Worm (Caenorhabditis elegans) whole organism, L2 larva: ENCODE measurements around the gene W03H9.1.

Experiments used
- C34F6.9 ChIP-seq: fragments of 150-350 bp; optimal IDR thresholded peaks from 2 replicates; lab custom pipeline; 2014; ENCODE audit warnings: missing biosample characterization, missing genetic modification characterization
- F13H6.1 ChIP-seq: sonication (generic microtip); optimal IDR thresholded peaks from 2 replicates; lab custom pipeline; 2016; ENCODE audit warnings: missing genetic modification characterization, missing compliant biosample characterization
- R02D3.7 ChIP-seq: fragments of 150-350 bp; optimal IDR thresholded peaks from 2 replicates; lab custom pipeline; 2014; ENCODE audit warnings: missing biosample characterization, missing genetic modification characterization
- Y55F3AM.14 ChIP-seq: fragments of 200-800 bp; sonication (Bioruptor generic); optimal IDR thresholded peaks from 2 replicates; lab custom pipeline; 2018; ENCODE audit warnings: mild to moderate bottlenecking, missing genetic modification characterization, missing compliant biosample characterization
- ZK546.5 ChIP-seq: sonication (generic microtip); optimal IDR thresholded peaks from 2 replicates; lab custom pipeline; 2017; ENCODE audit warnings: missing biosample characterization, missing genetic modification characterization
- aly-2 ChIP-seq: fragments of 150-350 bp; optimal IDR thresholded peaks from 2 replicates; lab custom pipeline; 2014; ENCODE audit warnings: missing biosample characterization, missing genetic modification characterization
- ama-1 ChIP-seq: fragments of 150-350 bp; optimal IDR thresholded peaks from 2 replicates; lab custom pipeline; 2018; ENCODE audit warnings: inconsistent platforms
- blmp-1 ChIP-seq: sonication (generic microtip); optimal IDR thresholded peaks from 2 replicates; lab custom pipeline; 2017; ENCODE audit warnings: missing genetic modification characterization, mild to moderate bottlenecking, missing compliant biosample characterization, antibody characterized with exemption, moderate library complexity; ENCODE audit not compliant: insufficient read depth
- ceh-16 ChIP-seq: fragments of 150-350 bp; optimal IDR thresholded peaks from 2 replicates; lab custom pipeline; 2014; ENCODE audit warnings: missing biosample characterization, missing genetic modification characterization
- ceh-82 ChIP-seq: fragments of 150-350 bp; optimal IDR thresholded peaks from 2 replicates; lab custom pipeline; 2014; ENCODE audit warnings: missing biosample characterization, missing genetic modification characterization
- crh-2 ChIP-seq: sonication (generic microtip); optimal IDR thresholded peaks from 2 replicates; lab custom pipeline; 2017; ENCODE audit warnings: missing biosample characterization, missing genetic modification characterization
- dmd-4 ChIP-seq: sonication (generic microtip); optimal IDR thresholded peaks from 2 replicates; lab custom pipeline; 2017; ENCODE audit warnings: missing biosample characterization, missing genetic modification characterization
- egl-27 ChIP-seq: sonication (generic microtip); optimal IDR thresholded peaks from 3 replicates; lab custom pipeline; 2017; ENCODE audit warnings: missing biosample characterization, missing genetic modification reagents, missing genetic modification characterization
- elt-1 ChIP-seq: fragments of 150-350 bp; optimal IDR thresholded peaks from 2 replicates; lab custom pipeline; 2014; ENCODE audit warnings: missing biosample characterization, missing genetic modification characterization
- elt-3 ChIP-seq: sonication (generic microtip); optimal IDR thresholded peaks from 2 replicates; lab custom pipeline; 2017; ENCODE audit warnings: missing biosample characterization, missing genetic modification characterization
- fos-1 ChIP-seq: fragments of 150-350 bp; optimal IDR thresholded peaks from 2 replicates; lab custom pipeline; 2014; ENCODE audit warnings: missing biosample characterization, missing genetic modification characterization
- gmeb-1 ChIP-seq: fragments of 150-350 bp; optimal IDR thresholded peaks from 2 replicates; lab custom pipeline; 2014; ENCODE audit warnings: missing biosample characterization, missing genetic modification characterization
- lin-11 ChIP-seq: fragments of 150-350 bp; sonication (generic microtip); optimal IDR thresholded peaks from 2 replicates; lab custom pipeline; 2014; ENCODE audit warnings: missing biosample characterization, missing genetic modification characterization, inconsistent platforms, mixed read lengths
- lin-13 ChIP-seq: fragments of 150-350 bp; optimal IDR thresholded peaks from 2 replicates; lab custom pipeline; 2014; ENCODE audit warnings: missing biosample characterization, missing genetic modification reagents, missing genetic modification characterization
- lin-39 ChIP-seq: fragments of 150-350 bp; optimal IDR thresholded peaks from 2 replicates; lab custom pipeline; 2014; ENCODE audit warnings: missing biosample characterization, missing genetic modification reagents, missing genetic modification characterization
- lsy-2 ChIP-seq, 2 experiments: fragments of 150-350 bp in 1 of 2; sonication (generic microtip) in 1 of 2; optimal IDR thresholded peaks; 2 replicates each; lab custom pipeline; 2014 to 2017; ENCODE audit warnings: missing biosample characterization in 2 of 2, missing genetic modification characterization in 2 of 2
- mab-5 ChIP-seq: fragments of 150-350 bp; optimal IDR thresholded peaks from 2 replicates; lab custom pipeline; 2014; ENCODE audit warnings: missing biosample characterization, missing genetic modification characterization
- mbf-1 ChIP-seq: sonication (generic microtip); optimal IDR thresholded peaks from 2 replicates; lab custom pipeline; 2017; ENCODE audit warnings: missing biosample characterization, missing genetic modification characterization
- mdl-1 ChIP-seq, 2 experiments: fragments of 150-350 bp in 1 of 2; sonication (generic microtip) in 1 of 2; optimal IDR thresholded peaks; 2 replicates each; lab custom pipeline; 2017; ENCODE audit warnings: missing biosample characterization in 2 of 2, missing genetic modification characterization in 2 of 2
- nhr-10 ChIP-seq: sonication (generic microtip); optimal IDR thresholded peaks from 2 replicates; lab custom pipeline; 2017; ENCODE audit warnings: missing biosample characterization, missing genetic modification characterization
- nhr-11 ChIP-seq: fragments of 150-350 bp; optimal IDR thresholded peaks from 2 replicates; lab custom pipeline; 2014; ENCODE audit warnings: missing biosample characterization, missing genetic modification characterization
- nhr-12 ChIP-seq: fragments of 150-350 bp; optimal IDR thresholded peaks from 2 replicates; lab custom pipeline; 2014; ENCODE audit warnings: missing biosample characterization, missing genetic modification characterization
- nhr-129 ChIP-seq: fragments of 150-350 bp; optimal IDR thresholded peaks from 2 replicates; lab custom pipeline; 2014; ENCODE audit warnings: missing biosample characterization, missing genetic modification characterization
- nhr-21 ChIP-seq: fragments of 150-350 bp; optimal IDR thresholded peaks from 2 replicates; lab custom pipeline; 2014; ENCODE audit warnings: missing biosample characterization, missing genetic modification characterization
- nhr-23 ChIP-seq: fragments of 150-350 bp; optimal IDR thresholded peaks from 2 replicates; lab custom pipeline; 2014; ENCODE audit warnings: missing biosample characterization, missing genetic modification reagents, missing genetic modification characterization
- nhr-237 ChIP-seq: fragments of 150-350 bp; optimal IDR thresholded peaks from 2 replicates; lab custom pipeline; 2014; ENCODE audit warnings: missing biosample characterization, missing genetic modification characterization
- nhr-25 ChIP-seq: fragments of 150-350 bp; sonication (generic microtip); optimal IDR thresholded peaks from 3 replicates; lab custom pipeline; 2014; ENCODE audit warnings: missing biosample characterization, missing genetic modification characterization
- nhr-6 ChIP-seq: fragments of 150-350 bp; optimal IDR thresholded peaks from 2 replicates; lab custom pipeline; 2014; ENCODE audit warnings: missing biosample characterization, missing genetic modification characterization
- nhr-77 ChIP-seq: fragments of 150-350 bp; optimal IDR thresholded peaks from 2 replicates; lab custom pipeline; 2014; ENCODE audit warnings: missing biosample characterization, missing genetic modification characterization
- peb-1 ChIP-seq: fragments of 150-350 bp; optimal IDR thresholded peaks from 2 replicates; lab custom pipeline; 2014; ENCODE audit warnings: missing biosample characterization, missing genetic modification characterization
- sem-4 ChIP-seq: fragments of 150-350 bp; optimal IDR thresholded peaks from 2 replicates; lab custom pipeline; 2014; ENCODE audit warnings: missing biosample characterization, missing genetic modification reagents, missing genetic modification characterization
- skn-1 ChIP-seq: sonication (generic microtip); optimal IDR thresholded peaks from 2 replicates; lab custom pipeline; 2017; ENCODE audit warnings: missing biosample characterization, missing genetic modification characterization
- sma-3 ChIP-seq: sonication (generic microtip); optimal IDR thresholded peaks from 2 replicates; lab custom pipeline; 2016; ENCODE audit warnings: missing genetic modification reagents, missing genetic modification characterization, missing compliant biosample characterization
- sma-9 ChIP-seq, 2 experiments: fragments of 150-350 bp in 1 of 2; sonication (generic microtip) in 1 of 2; optimal IDR thresholded peaks; 2 replicates each; lab custom pipeline; 2014 to 2016; ENCODE audit warnings: missing genetic modification characterization in 2 of 2, mild to moderate bottlenecking in 1 of 2, missing biosample characterization in 1 of 2, missing compliant biosample characterization in 1 of 2, missing genetic modification reagents in 1 of 2, moderate library complexity in 1 of 2
- snpc-4 ChIP-seq: fragments of 150-350 bp; optimal IDR thresholded peaks from 2 replicates; lab custom pipeline; 2014; ENCODE audit warnings: missing biosample characterization, missing genetic modification characterization
- unc-39 ChIP-seq: fragments of 150-350 bp; optimal IDR thresholded peaks from 2 replicates; lab custom pipeline; 2014; ENCODE audit warnings: missing biosample characterization, missing genetic modification characterization
- unc-55 ChIP-seq: fragments of 150-350 bp; sonication (generic microtip); optimal IDR thresholded peaks from 3 replicates; lab custom pipeline; 2014; ENCODE audit warnings: missing biosample characterization, missing genetic modification reagents, missing genetic modification characterization
- unc-62 ChIP-seq: fragments of 150-350 bp; optimal IDR thresholded peaks from 2 replicates; lab custom pipeline; 2014; ENCODE audit warnings: missing biosample characterization, missing genetic modification reagents, missing genetic modification characterization
- zag-1 ChIP-seq: fragments of 150-350 bp; optimal IDR thresholded peaks from 2 replicates; lab custom pipeline; 2014; ENCODE audit warnings: missing biosample characterization, missing genetic modification characterization
- ztf-1 ChIP-seq: fragments of 200-800 bp; sonication (Bioruptor generic); conservative IDR thresholded peaks from 2 replicates; pipeline ENCODE4 v1.3.6; 2022; ENCODE audit warnings: missing genetic modification characterization, missing compliant biosample characterization
- ztf-11 ChIP-seq: sonication (generic microtip); optimal IDR thresholded peaks from 2 replicates; lab custom pipeline; 2017; ENCODE audit warnings: missing biosample characterization, missing genetic modification characterization
- ztf-4 ChIP-seq: fragments of 150-350 bp; optimal IDR thresholded peaks from 2 replicates; lab custom pipeline; 2014; ENCODE audit warnings: missing biosample characterization, missing genetic modification characterization

The W03H9.1 gene

DNA sequence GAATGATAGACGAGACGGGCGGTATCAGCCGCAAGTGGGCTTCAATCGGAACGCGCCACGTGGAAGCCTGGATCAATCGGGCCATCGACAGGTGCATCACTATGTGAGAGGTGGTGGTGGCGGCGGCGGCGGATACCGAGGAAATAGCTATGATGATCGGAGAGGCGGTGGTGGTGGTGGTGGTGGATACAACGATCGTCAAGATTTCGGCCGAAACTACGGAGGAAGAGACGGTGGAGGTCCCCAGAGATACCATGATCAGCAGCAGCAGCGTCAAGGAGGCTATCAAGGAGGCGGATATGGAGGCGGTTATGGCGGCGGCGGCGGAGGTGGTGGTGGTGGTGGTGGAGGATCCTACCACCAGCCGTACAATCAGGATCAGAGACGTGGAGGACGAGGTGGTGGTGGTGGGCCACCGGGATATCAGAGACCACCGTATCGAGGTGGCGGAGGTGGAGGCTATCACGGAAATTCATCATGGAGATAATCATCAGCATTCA is 15.5 kb upstream of the W03H9.1 start:
- TF ChIP-seq ama-1 (lab: Kevin White, UChicago): no peak
- no peak for TF ChIP-seq unc-39 (tag; lab: Kevin White, UChicago)
- no peak for TF ChIP-seq zag-1 (tag; lab: Kevin White, UChicago)
- no peak for TF ChIP-seq lin-11 (tag; lab: Kevin White, UChicago)
- no peak for TF ChIP-seq nhr-12 (tag; lab: Kevin White, UChicago)
- TF ChIP-seq, all 48 proteins: peak for 0

- TF ChIP-seq F13H6.1 (tag; lab: Kevin White, UChicago) (no peak), elt-3 (no peak)
Measured at ce11 chrII:14155259-14156023, 5.5 kb upstream of the W03H9.1 start, which contains the start of the genes rpl-43 and xrn-2. Gene rpl-43 (plus strand): TSS chrII:14155294. Gene xrn-2 (plus strand): TSS chrII:14155768.

DNA sequence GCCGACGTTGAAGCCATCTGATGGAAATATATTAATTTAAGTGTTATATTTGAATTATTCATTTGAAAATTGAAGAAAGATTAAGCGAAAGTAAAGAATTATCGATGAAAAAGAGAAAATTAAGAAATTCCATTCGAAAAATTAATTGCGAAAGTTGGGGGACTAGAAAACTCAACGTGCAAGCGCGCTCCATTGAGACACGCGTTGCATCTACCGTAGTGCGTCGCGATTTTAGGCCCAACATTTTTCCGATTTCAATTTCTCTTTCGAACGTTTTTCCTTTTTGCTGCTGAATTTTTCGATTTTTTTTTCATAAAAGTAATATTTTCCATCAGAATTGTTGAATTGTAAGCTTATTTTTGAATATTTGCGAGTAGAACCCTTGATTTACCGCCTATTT is 4.4 kb upstream of the W03H9.1 start, which contains the start of gene Y48B6A.1:
Y48B6A.1 (minus strand) TSS at position 17 of the 400 bp plus-strand sequence.
- TF ChIP-seq ceh-16 (tag; lab: Kevin White, UChicago): peak; percentile 84
- peak; percentile 77 for TF ChIP-seq zag-1 (tag; lab: Kevin White, UChicago)
- peak; percentile 79 for TF ChIP-seq sem-4 (tag; lab: Kevin White, UChicago)
- TF ChIP-seq lin-39 (tag; lab: Kevin White, UChicago): no peak
- no peak for TF ChIP-seq unc-62 (GFP tag; lab: Kevin White, UChicago)
- peak; percentile 91 for TF ChIP-seq gmeb-1 (tag; lab: Kevin White, UChicago)
- TF ChIP-seq nhr-25: peak; percentile 93
- TF ChIP-seq elt-3: no peak
- peak; percentile 87 for TF ChIP-seq blmp-1 (tag; lab: Kevin White, UChicago)
- no peak for TF ChIP-seq nhr-11 (tag; lab: Kevin White, UChicago)
- TF ChIP-seq ztf-11 (tag; lab: Kevin White, UChicago): peak; percentile 8
- TF ChIP-seq ceh-82 (tag; lab: Kevin White, UChicago): peak; percentile 37
- TF ChIP-seq mbf-1 (tag; lab: Kevin White, UChicago): no peak
- peak; percentile 92 for TF ChIP-seq sma-9 (GFP tag; optimal IDR thresholded peaks at IDR 0.05; lab: Kevin White, UChicago)
- TF ChIP-seq sma-9 (tag; optimal IDR thresholded peaks at IDR 0.05; lab: Kevin White, UChicago): no peak
- peak; percentile 90 for TF ChIP-seq nhr-21
- TF ChIP-seq mab-5 (tag; lab: Kevin White, UChicago): peak; percentile 82
- no peak for TF ChIP-seq peb-1 (tag; lab: Kevin White, UChicago)
- TF ChIP-seq nhr-23 (tag; lab: Kevin White, UChicago): no peak
- peak; percentile 93 for TF ChIP-seq nhr-129
- peak; percentile 56 for TF ChIP-seq ZK546.5 (tag; lab: Kevin White, UChicago)
- TF ChIP-seq ztf-1 (GFP tag; lab: Robert Waterston, UW): no peak
- TF ChIP-seq unc-39 (tag; lab: Kevin White, UChicago): no peak
- peak; percentile 91 for TF ChIP-seq snpc-4 (tag; lab: Kevin White, UChicago)
- peak; percentile 84 for TF ChIP-seq nhr-6 (tag; lab: Kevin White, UChicago)
- TF ChIP-seq F13H6.1 (tag; lab: Kevin White, UChicago): peak; percentile 87
- peak; percentile 42 for TF ChIP-seq skn-1 (tag; lab: Kevin White, UChicago)
- peak; percentile 12 for TF ChIP-seq R02D3.7 (tag; lab: Kevin White, UChicago)
- TF ChIP-seq elt-1 (tag; lab: Kevin White, UChicago): no peak
- TF ChIP-seq nhr-77: peak; percentile 87
- TF ChIP-seq sma-3 (GFP tag; lab: Kevin White, UChicago): peak; percentile 93
- no peak for TF ChIP-seq nhr-12 (tag; lab: Kevin White, UChicago)
- no peak for TF ChIP-seq aly-2 (tag; lab: Kevin White, UChicago)
- peak; percentile 99 for TF ChIP-seq C34F6.9
- TF ChIP-seq lin-11 (tag; lab: Kevin White, UChicago): peak; percentile 90
- TF ChIP-seq fos-1 (tag; lab: Kevin White, UChicago): peak; percentile 95
- TF ChIP-seq egl-27 (tag; lab: Kevin White, UChicago): peak; percentile 66
- TF ChIP-seq mdl-1 (tag; optimal IDR thresholded peaks at IDR 0.05; lab: Kevin White, UChicago): peak; percentile 14 to 26
- peak; percentile 97 for TF ChIP-seq crh-2 (tag; lab: Kevin White, UChicago)
- TF ChIP-seq Y55F3AM.14: peak; percentile 31
- peak; percentile 96 for TF ChIP-seq lin-13
- no peak for TF ChIP-seq ama-1 (lab: Kevin White, UChicago)
- peak; percentile 94 to 99 for TF ChIP-seq lsy-2 (tag; optimal IDR thresholded peaks at IDR 0.05; lab: Kevin White, UChicago)
- TF ChIP-seq nhr-10 (tag; lab: Kevin White, UChicago): peak; percentile 21
- TF ChIP-seq nhr-237 (tag; lab: Kevin White, UChicago): peak; percentile 18
- no peak for TF ChIP-seq dmd-4 (tag; lab: Kevin White, UChicago)
- TF ChIP-seq unc-55 (GFP tag; lab: Kevin White, UChicago): peak; percentile 99
- peak; percentile 71 for TF ChIP-seq ztf-4 (tag; lab: Kevin White, UChicago)
